Worm (Caenorhabditis elegans) whole organism, young adult: ENCODE measurements around the gene Y55D5A.4.

Experiments used
- F10E7.11 ChIP-seq: sonication (generic microtip); optimal IDR thresholded peaks from 2 replicates; lab custom pipeline; 2017; ENCODE audit warnings: mild to moderate bottlenecking, missing genetic modification characterization, moderate library complexity, missing compliant biosample characterization
- F57C9.4 ChIP-seq: sonication (generic microtip); optimal IDR thresholded peaks from 2 replicates; lab custom pipeline; 2017; ENCODE audit warnings: mild to moderate bottlenecking, missing genetic modification characterization, missing compliant biosample characterization
- K11D2.4 ChIP-seq: fragments of 200-800 bp; sonication (Bioruptor generic); IDR thresholded peaks from 2 replicates; pipeline ENCODE4 v1.3.6; 2022; ENCODE audit warnings: missing genetic modification reagents, missing genetic modification characterization, missing compliant biosample characterization
- cebp-2 ChIP-seq: fragments of 200-800 bp; sonication (Bioruptor generic); IDR thresholded peaks from 2 replicates; pipeline ENCODE4 v1.3.6; 2022; ENCODE audit warnings: missing genetic modification characterization, missing compliant biosample characterization
- ceh-100 ChIP-seq: fragments of 200-800 bp; sonication (Bioruptor generic); IDR thresholded peaks from 2 replicates; pipeline ENCODE4 v1.3.6; 2022; ENCODE audit warnings: missing genetic modification reagents, missing genetic modification characterization, missing compliant biosample characterization
- die-1 ChIP-seq: sonication (generic microtip); optimal IDR thresholded peaks from 2 replicates; lab custom pipeline; 2016; ENCODE audit warnings: missing genotype, mild to moderate bottlenecking, missing genetic modification characterization, missing compliant biosample characterization
- ets-4 ChIP-seq: fragments of 200-800 bp; sonication (Bioruptor generic); optimal IDR thresholded peaks from 2 replicates; lab custom pipeline; 2018; ENCODE audit warnings: mild to moderate bottlenecking, missing genetic modification characterization, missing compliant biosample characterization
- let-607 ChIP-seq, 2 experiments: fragments of 200-800 bp in 1 of 2; sonication (Bioruptor generic) in 1 of 2; sonication (generic microtip) in 1 of 2; optimal IDR thresholded peaks; 2 replicates each; lab custom pipeline; 2016 to 2018; ENCODE audit warnings: mild to moderate bottlenecking in 2 of 2, missing compliant biosample characterization in 2 of 2, missing genetic modification characterization in 2 of 2, moderate library complexity in 2 of 2, missing genotype in 1 of 2
- lir-1 ChIP-seq: fragments of 200-800 bp; sonication (Bioruptor generic); conservative IDR thresholded peaks from 2 replicates; pipeline ENCODE4 v1.3.6; 2022; ENCODE audit warnings: missing genetic modification reagents, missing genetic modification characterization, missing compliant biosample characterization
- mcd-1 ChIP-seq: fragments of 200-800 bp; sonication (Bioruptor generic); IDR thresholded peaks from 2 replicates; pipeline ENCODE4 v1.3.6; 2022; ENCODE audit warnings: missing genetic modification reagents, missing genetic modification characterization, missing compliant biosample characterization
- nfya-1 ChIP-seq: sonication (generic microtip); optimal IDR thresholded peaks from 2 replicates; lab custom pipeline; 2017; ENCODE audit warnings: antibody characterized with exemption, missing compliant biosample characterization, missing genetic modification characterization, borderline replicate concordance; ENCODE audit not compliant: insufficient read depth
- nhr-179 ChIP-seq: sonication (generic microtip); optimal IDR thresholded peaks from 2 replicates; lab custom pipeline; 2016; ENCODE audit warnings: mild to moderate bottlenecking, missing genetic modification characterization, missing compliant biosample characterization
- snpc-1.1 ChIP-seq: sonication (generic microtip); optimal IDR thresholded peaks from 2 replicates; lab custom pipeline; 2017; ENCODE audit warnings: missing genetic modification characterization, mild to moderate bottlenecking, missing compliant biosample characterization, antibody characterized with exemption, moderate library complexity, missing genotype, missing genetic modification reagents; ENCODE audit not compliant: insufficient read depth
- xnd-1 ChIP-seq: sonication (generic microtip); optimal IDR thresholded peaks from 2 replicates; lab custom pipeline; 2016; ENCODE audit warnings: missing genotype, missing genetic modification reagents, missing genetic modification characterization, missing compliant biosample characterization

- TF ChIP-seq ceh-100 (GFP tag; lab: Robert Waterston, UW) (no peak), snpc-1.1 (no peak), nfya-1 (tag; lab: Kevin White, UChicago) (no peak), lir-1 (GFP tag; lab: Robert Waterston, UW) (no peak), die-1 (tag; lab: Kevin White, UChicago) (no peak), mcd-1 (GFP tag; lab: Robert Waterston, UW) (no peak), xnd-1 (tag; lab: Kevin White, UChicago) (no peak), let-607 (tag; optimal IDR thresholded peaks at IDR 0.05; lab: Kevin White, UChicago) (no peak), ets-4 (no peak), F10E7.11 (tag; lab: Kevin White, UChicago) (no peak), K11D2.4 (GFP tag; lab: Robert Waterston, UW) (no peak), nhr-179 (no peak), F57C9.4 (tag; lab: Kevin White, UChicago) (no peak), cebp-2 (GFP tag; lab: Robert Waterston, UW) (no peak)
Measured at ce11 chrIII:2952437-2952836, 37.4 kb downstream of the Y55D5A.4 start.
